Fruit fly (Drosophila melanogaster) whole organism, embryonic: ENCODE data around the gene robl62A.

Experiments
- B-H1 ChIP-seq: fragments of 200-800 bp; sonication (Bioruptor generic); IDR thresholded peaks from 3 replicates; pipeline ENCODE4 v1.3.6; 2022; ENCODE audit warnings: missing biosample characterization, missing genetic modification characterization
- Blimp-1 ChIP-seq: fragments of 200-800 bp; sonication (Bioruptor generic); optimal IDR thresholded peaks from 3 replicates; lab custom pipeline; 2018; ENCODE audit warnings: missing biosample characterization, missing genetic modification characterization, mild to moderate bottlenecking, moderate library complexity, missing genetic modification reagents
- CG14441 ChIP-seq: fragments of 200-800 bp; sonication (Bioruptor generic); IDR thresholded peaks from 2 replicates; pipeline ENCODE4 v1.3.6; 2022; ENCODE audit warnings: missing biosample characterization, missing genetic modification characterization
- CG16815 ChIP-seq: fragments of 200-800 bp; sonication (Bioruptor generic); optimal IDR thresholded peaks from 3 replicates; lab custom pipeline; 2017; ENCODE audit warnings: missing biosample characterization, mild to moderate bottlenecking, missing genetic modification characterization
- CG17359 ChIP-seq: fragments of 200-800 bp; sonication (Bioruptor generic); optimal IDR thresholded peaks from 3 replicates; lab custom pipeline; 2018; ENCODE audit warnings: missing biosample characterization, mild to moderate bottlenecking, missing genetic modification characterization, moderate library complexity
- CG17802 ChIP-seq: fragments of 200-800 bp; sonication (Bioruptor generic); optimal IDR thresholded peaks from 2 replicates; lab custom pipeline; 2018; ENCODE audit warnings: missing biosample characterization, mild to moderate bottlenecking, missing genetic modification characterization, moderate library complexity
- CG1792 ChIP-seq: fragments of 200-800 bp; sonication (Bioruptor generic); optimal IDR thresholded peaks from 2 replicates; lab custom pipeline; 2016; ENCODE audit warnings: missing biosample characterization, missing genetic modification characterization
- CG31365 ChIP-seq: fragments of 200-800 bp; sonication (Bioruptor generic); optimal IDR thresholded peaks from 2 replicates; lab custom pipeline; 2018; ENCODE audit warnings: missing biosample characterization, mild to moderate bottlenecking, missing genetic modification characterization
- CG3163 ChIP-seq: fragments of 200-800 bp; sonication (Bioruptor generic); optimal IDR thresholded peaks from 3 replicates; lab custom pipeline; 2016; ENCODE audit warnings: missing biosample characterization, missing genetic modification characterization
- CG5180 ChIP-seq: fragments of 200-800 bp; sonication (Bioruptor generic); optimal IDR thresholded peaks from 3 replicates; lab custom pipeline; 2017; ENCODE audit warnings: missing biosample characterization, missing genetic modification characterization, mild to moderate bottlenecking, moderate library complexity, missing genetic modification reagents
- CG6854 ChIP-seq: fragments of 200-800 bp; sonication (Bioruptor generic); optimal IDR thresholded peaks from 3 replicates; lab custom pipeline; 2017; ENCODE audit warnings: missing biosample characterization, mild to moderate bottlenecking, missing genetic modification characterization
- CG8089 ChIP-seq: fragments of 200-800 bp; sonication (Bioruptor generic); optimal IDR thresholded peaks from 3 replicates; lab custom pipeline; 2016; ENCODE audit warnings: missing biosample characterization, missing genetic modification characterization
- Dbx ChIP-seq: fragments of 200-800 bp; sonication (Bioruptor generic); IDR thresholded peaks from 3 replicates; pipeline ENCODE4 v1.3.6; 2022; ENCODE audit warnings: missing biosample characterization, missing genetic modification characterization
- Dip2 ChIP-seq: fragments of 200-800 bp; sonication (Bioruptor generic); IDR thresholded peaks from 2 replicates; pipeline ENCODE4 v1.3.6; 2022; ENCODE audit warnings: missing biosample characterization, missing genetic modification characterization
- ERR ChIP-seq: fragments of 200-800 bp; sonication (Bioruptor generic); optimal IDR thresholded peaks from 2 replicates; lab custom pipeline; 2016; ENCODE audit warnings: missing biosample characterization, missing genetic modification characterization
- Eip74EF ChIP-seq, 2 experiments: fragments of 200-800 bp in 1 of 2; fragments of >200 bp in 1 of 2; sonication (Bioruptor generic) in 1 of 2; optimal IDR thresholded peaks; 2 replicates each; lab custom pipeline; 2017 to 2019; ENCODE audit warnings: missing biosample characterization in 2 of 2, missing genetic modification characterization in 2 of 2, mild to moderate bottlenecking in 1 of 2, moderate library complexity in 1 of 2
- Fer3 ChIP-seq: fragments of 200-800 bp; sonication (Bioruptor generic); optimal IDR thresholded peaks from 2 replicates; lab custom pipeline; 2018; ENCODE audit warnings: missing biosample characterization, mild to moderate bottlenecking, missing genetic modification characterization, moderate library complexity
- HLHmδ ChIP-seq: fragments of 200-800 bp; sonication (Bioruptor generic); optimal IDR thresholded peaks from 2 replicates; lab custom pipeline; 2018; ENCODE audit warnings: missing biosample characterization, mild to moderate bottlenecking, missing genetic modification characterization, moderate library complexity
- Hmx ChIP-seq: fragments of 200-800 bp; sonication (Bioruptor generic); optimal IDR thresholded peaks from 2 replicates; lab custom pipeline; 2016; ENCODE audit warnings: missing biosample characterization, missing genetic modification characterization
- Lim3 ChIP-seq: fragments of 200-800 bp; sonication (Bioruptor generic); IDR thresholded peaks from 2 replicates; pipeline ENCODE4 v1.3.6; 2022; ENCODE audit warnings: missing biosample characterization, missing genetic modification characterization
- MESR4 ChIP-seq: fragments of 200-800 bp; sonication (Bioruptor generic); optimal IDR thresholded peaks from 2 replicates; lab custom pipeline; 2018; ENCODE audit warnings: missing biosample characterization, mild to moderate bottlenecking, missing genetic modification characterization, moderate library complexity
- Max ChIP-seq: fragments of 200-800 bp; sonication (Bioruptor generic); optimal IDR thresholded peaks from 2 replicates; lab custom pipeline; 2016; ENCODE audit warnings: missing biosample characterization, mild to moderate bottlenecking, missing genetic modification characterization
- NC2α ChIP-seq: fragments of 200-800 bp; sonication (Bioruptor generic); optimal IDR thresholded peaks from 2 replicates; lab custom pipeline; 2016; ENCODE audit warnings: missing biosample characterization, missing genetic modification characterization
- NFAT ChIP-seq: fragments of 200-800 bp; sonication (Bioruptor generic); IDR thresholded peaks from 2 replicates; pipeline ENCODE4 v1.3.6; 2022; ENCODE audit warnings: missing biosample characterization, missing genetic modification characterization
- Neu2 ChIP-seq: fragments of 200-800 bp; sonication (Bioruptor generic); optimal IDR thresholded peaks from 3 replicates; lab custom pipeline; 2016; ENCODE audit warnings: missing biosample characterization, missing genetic modification characterization, borderline replicate concordance
- Opbp ChIP-seq: fragments of 200-800 bp; sonication (Bioruptor generic); IDR thresholded peaks from 3 replicates; pipeline ENCODE4 v1.3.6; 2022; ENCODE audit warnings: missing biosample characterization, missing genetic modification characterization; ENCODE audit not compliant: partially characterized antibody
- PHDP ChIP-seq: fragments of 200-800 bp; sonication (Bioruptor generic); optimal IDR thresholded peaks from 3 replicates; lab custom pipeline; 2018; ENCODE audit warnings: missing biosample characterization, mild to moderate bottlenecking, missing genetic modification characterization, moderate library complexity
- Spps ChIP-seq: fragments of 200-800 bp; sonication (Bioruptor generic); optimal IDR thresholded peaks from 2 replicates; lab custom pipeline; 2018; ENCODE audit warnings: missing biosample characterization, mild to moderate bottlenecking, missing genetic modification characterization
- TFAM ChIP-seq: fragments of 200-800 bp; sonication (Bioruptor generic); optimal IDR thresholded peaks from 2 replicates; lab custom pipeline; 2017; ENCODE audit warnings: missing biosample characterization, missing genetic modification characterization, inconsistent platforms
- caup ChIP-seq: fragments of 200-800 bp; sonication (Bioruptor generic); optimal IDR thresholded peaks from 3 replicates; lab custom pipeline; 2017; ENCODE audit warnings: missing biosample characterization, mild to moderate bottlenecking, missing genetic modification characterization, moderate library complexity; ENCODE audit not compliant: severe bottlenecking
- da ChIP-seq: fragments of 200-800 bp; sonication (Bioruptor generic); optimal IDR thresholded peaks from 2 replicates; lab custom pipeline; 2016; ENCODE audit warnings: missing biosample characterization, missing genetic modification characterization
- dan ChIP-seq: fragments of 200-800 bp; sonication (Bioruptor generic); IDR thresholded peaks from 2 replicates; pipeline ENCODE4 v1.3.6; 2022; ENCODE audit warnings: missing biosample characterization, missing genetic modification characterization
- danr ChIP-seq: fragments of 200-800 bp; sonication (Bioruptor generic); IDR thresholded peaks from 2 replicates; pipeline ENCODE4 v1.3.6; 2022; ENCODE audit warnings: missing biosample characterization, missing genetic modification characterization
- dimm ChIP-seq: fragments of 200-800 bp; sonication (Bioruptor generic); IDR thresholded peaks from 2 replicates; pipeline ENCODE4 v1.3.6; 2022; ENCODE audit warnings: missing biosample characterization, missing genetic modification characterization
- disco-r ChIP-seq: fragments of 200-800 bp; sonication (Bioruptor generic); optimal IDR thresholded peaks from 2 replicates; lab custom pipeline; 2016; ENCODE audit warnings: missing biosample characterization, missing genetic modification characterization
- dpn ChIP-seq, 2 experiments: fragments of 200-800 bp; sonication (Bioruptor generic); optimal IDR thresholded peaks; 3 replicates each; lab custom pipeline; 2016; ENCODE audit warnings: missing biosample characterization in 2 of 2, missing genetic modification characterization in 2 of 2
- dysf ChIP-seq: fragments of 200-800 bp; sonication (Bioruptor generic); IDR thresholded peaks from 3 replicates; pipeline ENCODE4 v1.3.6; 2022; ENCODE audit warnings: missing biosample characterization, missing genetic modification characterization
- eyg ChIP-seq: fragments of 200-800 bp; sonication (Bioruptor generic); optimal IDR thresholded peaks from 3 replicates; lab custom pipeline; 2016; ENCODE audit warnings: missing biosample characterization, missing genetic modification characterization
- fu2 ChIP-seq: fragments of 200-800 bp; sonication (Bioruptor generic); optimal IDR thresholded peaks from 2 replicates; lab custom pipeline; 2016; ENCODE audit warnings: missing biosample characterization, missing genetic modification characterization
- gfzf ChIP-seq: fragments of 200-800 bp; sonication (Bioruptor generic); optimal IDR thresholded peaks from 2 replicates; lab custom pipeline; 2016; ENCODE audit warnings: missing biosample characterization, mild to moderate bottlenecking, missing genetic modification characterization, moderate library complexity
- ind ChIP-seq: fragments of 200-800 bp; sonication (Bioruptor generic); optimal IDR thresholded peaks from 3 replicates; lab custom pipeline; 2016; ENCODE audit warnings: missing biosample characterization, missing genetic modification characterization
- klu ChIP-seq: fragments of 200-800 bp; sonication (Bioruptor generic); IDR thresholded peaks from 2 replicates; pipeline ENCODE4 v1.3.6; 2022; ENCODE audit warnings: missing biosample characterization, missing genetic modification characterization
- lilli ChIP-seq: fragments of 200-800 bp; sonication (Bioruptor generic); optimal IDR thresholded peaks from 3 replicates; lab custom pipeline; 2016; ENCODE audit warnings: missing biosample characterization, missing genetic modification characterization
- nerfin-1 ChIP-seq: fragments of 200-800 bp; sonication (Bioruptor generic); optimal IDR thresholded peaks from 3 replicates; lab custom pipeline; 2019; ENCODE audit warnings: missing biosample characterization, mild to moderate bottlenecking, missing genetic modification characterization, moderate library complexity
- p53 ChIP-seq: fragments of 200-800 bp; sonication (Bioruptor generic); optimal IDR thresholded peaks from 2 replicates; lab custom pipeline; 2016; ENCODE audit warnings: missing biosample characterization, missing genetic modification characterization
- sna ChIP-seq: fragments of 200-800 bp; sonication (Bioruptor generic); IDR thresholded peaks from 2 replicates; pipeline ENCODE4 v1.3.6; 2022; ENCODE audit warnings: missing biosample characterization, missing genetic modification characterization; ENCODE audit not compliant: partially characterized antibody
- tap ChIP-seq: fragments of 200-800 bp; optimal IDR thresholded peaks from 3 replicates; lab custom pipeline; 2019; ENCODE audit warnings: missing biosample characterization, mild to moderate bottlenecking, missing genetic modification characterization, moderate library complexity
- tna ChIP-seq: fragments of 200-800 bp; sonication (Bioruptor generic); IDR thresholded peaks from 2 replicates; pipeline ENCODE4 v1.3.6; 2022; ENCODE audit warnings: missing biosample characterization, missing genetic modification characterization; ENCODE audit not compliant: partially characterized antibody
- usp ChIP-seq: fragments of >200 bp; optimal IDR thresholded peaks from 2 replicates; lab custom pipeline; 2017; ENCODE audit warnings: missing biosample characterization, missing genetic modification characterization
- vvl ChIP-seq: fragments of 200-800 bp; sonication (Bioruptor generic); IDR thresholded peaks from 2 replicates; pipeline ENCODE4 v1.3.6; 2022; ENCODE audit warnings: missing biosample characterization, missing genetic modification characterization
- wdn ChIP-seq: fragments of 200-800 bp; sonication (Bioruptor generic); IDR thresholded peaks from 2 replicates; pipeline ENCODE4 v1.3.6; 2022; ENCODE audit warnings: missing biosample characterization, missing genetic modification characterization

The robl62A gene

DNA sequence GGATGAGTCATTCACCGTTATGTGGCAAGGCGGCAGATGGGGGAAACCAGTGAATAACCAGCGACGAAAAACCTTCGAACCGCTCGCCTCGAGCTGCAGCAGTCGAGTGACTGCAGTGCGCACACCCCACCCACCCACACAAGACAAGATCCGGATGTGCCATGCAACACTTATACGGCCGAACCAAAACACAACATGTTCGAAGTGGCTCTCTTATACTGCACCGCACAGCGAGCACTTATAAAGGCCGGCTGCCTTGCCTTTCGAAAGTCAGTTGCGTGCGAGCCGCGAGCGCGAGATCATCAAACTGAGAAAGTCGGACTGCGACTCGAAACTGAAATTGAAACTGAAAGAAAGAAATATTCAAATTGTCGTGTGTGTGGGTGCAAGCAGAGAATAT, 13.9 kb upstream of the robl62A start, which contains the start of gene rho (continued):
- TF ChIP-seq MESR4 (GFP tag; lab: Kevin White, UChicago) = no peak
- peak; percentile 76 for TF ChIP-seq p53 (GFP tag; lab: Kevin White, UChicago)
- TF ChIP-seq fu2 (GFP tag; lab: Kevin White, UChicago) = no peak
- no peak for TF ChIP-seq dan (GFP tag; lab: Robert Waterston, UW)
- TF ChIP-seq CG5180 (GFP tag; lab: Kevin White, UChicago) = peak; percentile 100
- TF ChIP-seq CG8089 (GFP tag; lab: Kevin White, UChicago) = peak; percentile 46
- TF ChIP-seq Dip2 (GFP tag; lab: Robert Waterston, UW) = no peak
- peak; percentile 63 for TF ChIP-seq HLHmδ (GFP tag; lab: Kevin White, UChicago)
- no peak for TF ChIP-seq wdn
- no peak for TF ChIP-seq CG31365
- TF ChIP-seq PHDP (tag; lab: Kevin White, UChicago) = no peak
- no peak for TF ChIP-seq Lim3 (GFP tag; lab: Robert Waterston, UW)
- TF ChIP-seq NFAT = peak; percentile 62; the same call in 1 of the 2 replicates
- TF ChIP-seq B-H1 (GFP tag; lab: Robert Waterston, UW) = no peak; the same call in 2 of the 3 replicates
- peak; percentile 51; the same call in 1 of the 2 replicates for TF ChIP-seq sna (GFP tag; lab: Robert Waterston, UW)
- TF ChIP-seq CG17359 (tag; lab: Kevin White, UChicago) = peak; percentile 21
- TF ChIP-seq usp (GFP tag; lab: Kevin White, UChicago) = no peak
- TF ChIP-seq disco-r (GFP tag; lab: Kevin White, UChicago) = no peak
- TF ChIP-seq Blimp-1 (GFP tag; lab: Kevin White, UChicago) = peak; percentile 28
- no peak for TF ChIP-seq gfzf (GFP tag; lab: Kevin White, UChicago)
- no peak for TF ChIP-seq CG14441 (GFP tag; lab: Robert Waterston, UW)
- peak; percentile 19 for TF ChIP-seq Max (GFP tag; lab: Kevin White, UChicago)
- TF ChIP-seq ind (GFP tag; lab: Kevin White, UChicago) = no peak
- TF ChIP-seq nerfin-1 = peak; percentile 15
- no peak for TF ChIP-seq Fer3 (tag; lab: Kevin White, UChicago)
- no peak for TF ChIP-seq dysf (GFP tag; lab: Robert Waterston, UW)
- no peak for TF ChIP-seq klu (GFP tag; lab: Robert Waterston, UW)
- TF ChIP-seq NC2α (GFP tag; lab: Kevin White, UChicago) = peak; percentile 71
- no peak for TF ChIP-seq Hmx (GFP tag; lab: Kevin White, UChicago)
- TF ChIP-seq Dbx (GFP tag; lab: Robert Waterston, UW) = 0 out of 3 replicates have a peak, but pooled peaks have one; percentile 50
- TF ChIP-seq tna (GFP tag; lab: Robert Waterston, UW) = no peak; the same call in 1 of the 2 replicates
- TF ChIP-seq dimm (GFP tag; lab: Robert Waterston, UW) = no peak
- peak; percentile 2 for TF ChIP-seq lilli (GFP tag; lab: Kevin White, UChicago)
- no peak for TF ChIP-seq danr (GFP tag; lab: Robert Waterston, UW)
- TF ChIP-seq eyg (GFP tag; lab: Kevin White, UChicago) = peak; percentile 8
- no peak for TF ChIP-seq CG17802 (tag; lab: Kevin White, UChicago)
- peak; percentile 35 for TF ChIP-seq CG3163 (GFP tag; lab: Kevin White, UChicago)
- TF ChIP-seq da = no peak
- peak; percentile 0 for TF ChIP-seq tap (tag; lab: Kevin White, UChicago)
- no peak for TF ChIP-seq CG16815 (GFP tag; lab: Kevin White, UChicago)
- peak; percentile 44 for TF ChIP-seq caup (GFP tag; lab: Kevin White, UChicago)
- TF ChIP-seq CG6854 (GFP tag; lab: Kevin White, UChicago) = peak; percentile 27
- TF ChIP-seq ERR = no peak
- TF ChIP-seq Spps (tag; lab: Kevin White, UChicago) = no peak
- TF ChIP-seq TFAM (GFP tag; lab: Kevin White, UChicago) = no peak
- peak in 1 of 2 experiments; percentile 22 for TF ChIP-seq dpn (GFP tag; optimal IDR thresholded peaks at IDR 0.05; lab: Kevin White, UChicago)
- TF ChIP-seq CG1792 (GFP tag; lab: Kevin White, UChicago) = no peak
- TF ChIP-seq Neu2 = no peak
- no peak for TF ChIP-seq Eip74EF (GFP tag; optimal IDR thresholded peaks at IDR 0.05; lab: Kevin White, UChicago)
- peak; percentile 71; the same call in 1 of the 2 replicates for TF ChIP-seq vvl (GFP tag; lab: Robert Waterston, UW)
- peak; percentile 54; the same call in 2 of the 3 replicates for TF ChIP-seq Opbp (GFP tag; lab: Robert Waterston, UW)
